Fruit fly (Drosophila melanogaster) whole organism, embryonic: ENCODE measurements around the gene zfh2.

Experiments
- Ada2b ChIP-seq: fragments of 200-800 bp; sonication (Bioruptor generic); IDR thresholded peaks from 2 replicates; pipeline ENCODE4 v1.3.6; 2022; ENCODE audit warnings: missing biosample characterization, missing genetic modification characterization
- Adf1 ChIP-seq: fragments of 200-800 bp; sonication (Bioruptor generic); IDR thresholded peaks from 2 replicates; pipeline ENCODE4 v1.3.6; 2022; ENCODE audit warnings: missing biosample characterization, missing genetic modification characterization
- CG10147 ChIP-seq: fragments of 200-800 bp; sonication (Bioruptor generic); optimal IDR thresholded peaks from 2 replicates; lab custom pipeline; 2019; ENCODE audit warnings: missing biosample characterization, mild to moderate bottlenecking, missing genetic modification characterization, moderate library complexity
- CG10366 ChIP-seq: fragments of 200-800 bp; sonication (Bioruptor generic); IDR thresholded peaks from 2 replicates; pipeline ENCODE4 v1.3.6; 2022; ENCODE audit warnings: missing biosample characterization, missing genetic modification characterization
- CG10543 ChIP-seq: fragments of 200-800 bp; sonication (Bioruptor generic); optimal IDR thresholded peaks from 3 replicates; lab custom pipeline; 2017; ENCODE audit warnings: missing biosample characterization, mild to moderate bottlenecking, missing genetic modification characterization, moderate library complexity
- CG12155 ChIP-seq: fragments of 200-800 bp; sonication (Bioruptor generic); optimal IDR thresholded peaks from 3 replicates; lab custom pipeline; 2016; ENCODE audit warnings: missing biosample characterization, missing genetic modification characterization
- CG12219 ChIP-seq: fragments of 200-800 bp; sonication (Bioruptor generic); optimal IDR thresholded peaks from 3 replicates; lab custom pipeline; 2018; ENCODE audit warnings: missing biosample characterization, mild to moderate bottlenecking, missing genetic modification characterization
- CG15269 ChIP-seq: fragments of 200-800 bp; sonication (Bioruptor generic); optimal IDR thresholded peaks from 2 replicates; lab custom pipeline; 2018; ENCODE audit warnings: missing biosample characterization, mild to moderate bottlenecking, missing genetic modification characterization, moderate library complexity
- CG17568 ChIP-seq: fragments of 200-800 bp; sonication (Bioruptor generic); optimal IDR thresholded peaks from 2 replicates; lab custom pipeline; 2018; ENCODE audit warnings: missing biosample characterization, mild to moderate bottlenecking, missing genetic modification characterization, moderate library complexity
- CG18599 ChIP-seq: fragments of 200-800 bp; sonication (Bioruptor generic); optimal IDR thresholded peaks from 3 replicates; lab custom pipeline; 2017; ENCODE audit warnings: missing biosample characterization, missing genetic modification characterization, mild to moderate bottlenecking, moderate library complexity, missing genetic modification reagents
- CG2889 ChIP-seq: fragments of 200-800 bp; sonication (Bioruptor generic); IDR thresholded peaks from 3 replicates; pipeline ENCODE4 v1.3.6; 2022; ENCODE audit warnings: missing biosample characterization, missing genetic modification characterization
- CG30431 ChIP-seq: fragments of 200-800 bp; sonication (Bioruptor generic); optimal IDR thresholded peaks from 2 replicates; lab custom pipeline; 2017; ENCODE audit warnings: missing biosample characterization, missing genetic modification characterization
- CG4617 ChIP-seq: fragments of 200-800 bp; sonication (Bioruptor generic); optimal IDR thresholded peaks from 3 replicates; lab custom pipeline; 2016; ENCODE audit warnings: missing biosample characterization, missing genetic modification characterization, borderline replicate concordance
- CG6683 ChIP-seq: fragments of 200-800 bp; sonication (Bioruptor generic); optimal IDR thresholded peaks from 2 replicates; lab custom pipeline; 2017; ENCODE audit warnings: missing biosample characterization, mild to moderate bottlenecking, missing genetic modification characterization, missing genetic modification reagents
- CG6765 ChIP-seq: fragments of 200-800 bp; sonication (Bioruptor generic); optimal IDR thresholded peaks from 3 replicates; lab custom pipeline; 2017; ENCODE audit warnings: missing biosample characterization, mild to moderate bottlenecking, missing genetic modification characterization
- CG6791 ChIP-seq: fragments of 200-800 bp; sonication (Bioruptor generic); IDR thresholded peaks from 3 replicates; pipeline ENCODE4 v1.3.6; 2022; ENCODE audit warnings: missing biosample characterization, missing genetic modification characterization; ENCODE audit not compliant: partially characterized antibody
- CG7357 ChIP-seq: fragments of 200-800 bp; sonication (Bioruptor generic); IDR thresholded peaks from 3 replicates; pipeline ENCODE4 v1.3.6; 2022; ENCODE audit warnings: missing biosample characterization, missing genetic modification characterization
- CG7987 ChIP-seq: fragments of 200-800 bp; sonication (Bioruptor generic); optimal IDR thresholded peaks from 2 replicates; lab custom pipeline; 2018; ENCODE audit warnings: missing biosample characterization, mild to moderate bottlenecking, missing genetic modification characterization, moderate library complexity
- CG8478 ChIP-seq: fragments of >200 bp; optimal IDR thresholded peaks from 2 replicates; lab custom pipeline; 2018
- CG9437 ChIP-seq: fragments of 200-800 bp; sonication (Bioruptor generic); optimal IDR thresholded peaks from 2 replicates; lab custom pipeline; 2018; ENCODE audit warnings: missing biosample characterization, mild to moderate bottlenecking, missing genetic modification characterization
- Dip2 ChIP-seq: fragments of 200-800 bp; sonication (Bioruptor generic); IDR thresholded peaks from 2 replicates; pipeline ENCODE4 v1.3.6; 2022; ENCODE audit warnings: missing biosample characterization, missing genetic modification characterization
- Fer2 ChIP-seq: fragments of 200-800 bp; sonication (Bioruptor generic); optimal IDR thresholded peaks from 2 replicates; lab custom pipeline; 2018; ENCODE audit warnings: missing biosample characterization, mild to moderate bottlenecking, missing genetic modification characterization, moderate library complexity
- Gug ChIP-seq: fragments of 200-800 bp; sonication (Bioruptor generic); IDR thresholded peaks from 4 replicates; pipeline ENCODE4 v1.3.6; 2022; ENCODE audit warnings: missing biosample characterization, missing genetic modification characterization
- HLH4C ChIP-seq: fragments of 200-800 bp; sonication (Bioruptor generic); IDR thresholded peaks from 3 replicates; pipeline ENCODE4 v1.3.6; 2022; ENCODE audit warnings: missing biosample characterization, missing genetic modification characterization; ENCODE audit not compliant: partially characterized antibody
- Hand ChIP-seq: fragments of 200-800 bp; sonication (Bioruptor generic); optimal IDR thresholded peaks from 2 replicates; lab custom pipeline; 2017; ENCODE audit warnings: mild to moderate bottlenecking, missing biosample characterization, missing genetic modification reagents, missing genetic modification characterization
- MESR4 ChIP-seq: fragments of 200-800 bp; sonication (Bioruptor generic); optimal IDR thresholded peaks from 2 replicates; lab custom pipeline; 2018; ENCODE audit warnings: missing biosample characterization, mild to moderate bottlenecking, missing genetic modification characterization, moderate library complexity
- Oaz ChIP-seq: fragments of 200-800 bp; sonication (Bioruptor generic); IDR thresholded peaks from 2 replicates; pipeline ENCODE4 v1.3.6; 2022; ENCODE audit warnings: missing biosample characterization, missing genetic modification characterization
- PHDP ChIP-seq: fragments of 200-800 bp; sonication (Bioruptor generic); optimal IDR thresholded peaks from 3 replicates; lab custom pipeline; 2018; ENCODE audit warnings: missing biosample characterization, mild to moderate bottlenecking, missing genetic modification characterization, moderate library complexity
- Ptx1 ChIP-seq: fragments of 200-800 bp; sonication (Bioruptor generic); IDR thresholded peaks from 2 replicates; pipeline ENCODE4 v1.3.6; 2022; ENCODE audit warnings: missing biosample characterization, missing genetic modification characterization
- Sox100B ChIP-seq: fragments of 200-800 bp; sonication (Bioruptor generic); optimal IDR thresholded peaks from 3 replicates; lab custom pipeline; 2018; ENCODE audit warnings: missing biosample characterization, mild to moderate bottlenecking, missing genetic modification characterization
- Trl ChIP-seq, 3 experiments: fragments of >200 bp in 2 of 3; fragments of 200-800 bp in 1 of 3; sonication (Bioruptor generic) in 1 of 3; optimal IDR thresholded peaks; 2 replicates in 1 of 3; 3 replicates in 2 of 3; lab custom pipeline; 2016 to 2017; ENCODE audit warnings: missing biosample characterization in 1 of 3, missing genetic modification characterization in 1 of 3
- Vsx1 ChIP-seq: fragments of 200-800 bp; sonication (Bioruptor generic); optimal IDR thresholded peaks from 2 replicates; lab custom pipeline; 2017; ENCODE audit warnings: missing biosample characterization, mild to moderate bottlenecking, missing genetic modification characterization, missing genetic modification reagents
- bbx ChIP-seq: fragments of 200-800 bp; sonication (Bioruptor generic); IDR thresholded peaks from 2 replicates; pipeline ENCODE4 v1.3.6; 2022; ENCODE audit warnings: missing biosample characterization, missing genetic modification characterization; ENCODE audit not compliant: partially characterized antibody
- bigmax ChIP-seq: fragments of 200-800 bp; sonication (Bioruptor generic); optimal IDR thresholded peaks from 2 replicates; lab custom pipeline; 2018; ENCODE audit warnings: missing biosample characterization, mild to moderate bottlenecking, missing genetic modification characterization
- crol ChIP-seq: fragments of 200-800 bp; sonication (Bioruptor generic); IDR thresholded peaks from 2 replicates; pipeline ENCODE4 v1.3.6; 2022; ENCODE audit warnings: missing biosample characterization, missing genetic modification characterization
- ems ChIP-seq: fragments of 200-800 bp; sonication (Bioruptor generic); optimal IDR thresholded peaks from 3 replicates; lab custom pipeline; 2016; ENCODE audit warnings: missing biosample characterization, missing genetic modification characterization
- ftz-f1 ChIP-seq: fragments of 200-800 bp; sonication (Bioruptor generic); optimal IDR thresholded peaks from 2 replicates; lab custom pipeline; 2016; ENCODE audit warnings: missing biosample characterization, missing genetic modification characterization
- fu2 ChIP-seq: fragments of 200-800 bp; sonication (Bioruptor generic); optimal IDR thresholded peaks from 2 replicates; lab custom pipeline; 2016; ENCODE audit warnings: missing biosample characterization, missing genetic modification characterization
- ham ChIP-seq: fragments of 200-800 bp; sonication (Bioruptor generic); IDR thresholded peaks from 2 replicates; pipeline ENCODE4 v1.3.6; 2022; ENCODE audit warnings: missing biosample characterization, missing genetic modification characterization
- hb ChIP-seq: fragments of 200-800 bp; sonication (Bioruptor generic); IDR thresholded peaks from 3 replicates; pipeline ENCODE4 v1.3.6; 2022; ENCODE audit warnings: missing biosample characterization, missing genetic modification characterization; ENCODE audit not compliant: partially characterized antibody
- jing ChIP-seq: fragments of 200-800 bp; sonication (Bioruptor generic); optimal IDR thresholded peaks from 2 replicates; lab custom pipeline; 2018; ENCODE audit warnings: missing biosample characterization, mild to moderate bottlenecking, missing genetic modification characterization
- mirr ChIP-seq: fragments of 200-800 bp; sonication (Bioruptor generic); optimal IDR thresholded peaks from 3 replicates; lab custom pipeline; 2018; ENCODE audit warnings: missing biosample characterization, mild to moderate bottlenecking, missing genetic modification characterization
- nau ChIP-seq: fragments of 200-800 bp; sonication (Bioruptor generic); optimal IDR thresholded peaks from 3 replicates; lab custom pipeline; 2017; ENCODE audit warnings: missing biosample characterization, mild to moderate bottlenecking, missing genetic modification characterization, missing genetic modification reagents
- ranshi ChIP-seq: fragments of 200-800 bp; sonication (Bioruptor generic); IDR thresholded peaks from 2 replicates; pipeline ENCODE4 v1.3.6; 2022; ENCODE audit warnings: missing biosample characterization, missing genetic modification characterization
- repo ChIP-seq: fragments of 200-800 bp; sonication (Bioruptor generic); optimal IDR thresholded peaks from 2 replicates; lab custom pipeline; 2016; ENCODE audit warnings: missing biosample characterization, missing genetic modification characterization
- seq ChIP-seq: fragments of 200-800 bp; sonication (Bioruptor generic); IDR thresholded peaks from 2 replicates; pipeline ENCODE4 v1.3.6; 2022; ENCODE audit warnings: missing biosample characterization, missing genetic modification characterization
- slbo ChIP-seq: fragments of 200-800 bp; sonication (Bioruptor generic); IDR thresholded peaks from 2 replicates; pipeline ENCODE4 v1.3.6; 2022; ENCODE audit warnings: missing biosample characterization, missing genetic modification characterization
- sr ChIP-seq: fragments of 200-800 bp; sonication (Bioruptor generic); IDR thresholded peaks from 3 replicates; pipeline ENCODE4 v1.3.6; 2022; ENCODE audit warnings: missing biosample characterization, missing genetic modification characterization
- tap ChIP-seq: fragments of 200-800 bp; optimal IDR thresholded peaks from 3 replicates; lab custom pipeline; 2019; ENCODE audit warnings: missing biosample characterization, mild to moderate bottlenecking, missing genetic modification characterization, moderate library complexity
- tll ChIP-seq, 2 experiments: fragments of 200-800 bp in 1 of 2; fragments of >200 bp in 1 of 2; sonication (Bioruptor generic) in 1 of 2; optimal IDR thresholded peaks; 2 replicates each; lab custom pipeline; 2017 to 2019; ENCODE audit warnings: missing biosample characterization in 2 of 2, missing genetic modification characterization in 2 of 2, mild to moderate bottlenecking in 1 of 2, moderate library complexity in 1 of 2
- usp ChIP-seq: fragments of >200 bp; optimal IDR thresholded peaks from 2 replicates; lab custom pipeline; 2017; ENCODE audit warnings: missing biosample characterization, missing genetic modification characterization

The zfh2 gene

dm6 chr4:481739-482138 lies 19.9 kb upstream of the zfh2 start (continued):
- TF ChIP-seq MESR4 (peak; percentile 32), tap (tag; lab: Kevin White, UChicago) (no peak), Trl (optimal IDR thresholded peaks at IDR 0.05; lab: Kevin White, UChicago) (no peak), Trl (GFP tag; optimal IDR thresholded peaks at IDR 0.05; lab: Kevin White, UChicago) (no peak), Oaz (GFP tag; lab: Robert Waterston, UW) (no peak), hb (GFP tag; lab: Robert Waterston, UW) (0 out of 3 replicates have a peak, but pooled peaks have one; percentile 31), Dip2 (GFP tag; lab: Robert Waterston, UW) (no peak), ems (GFP tag; lab: Kevin White, UChicago) (no peak), CG6765 (GFP tag; lab: Kevin White, UChicago) (no peak), ham (GFP tag; lab: Robert Waterston, UW) (no peak), tll (GFP tag; optimal IDR thresholded peaks at IDR 0.05; lab: Kevin White, UChicago) (no peak), CG18599 (no peak), Ada2b (GFP tag; lab: Robert Waterston, UW) (no peak), CG30431 (GFP tag; lab: Kevin White, UChicago) (no peak), PHDP (tag; lab: Kevin White, UChicago) (no peak), fu2 (GFP tag; lab: Kevin White, UChicago) (no peak), ftz-f1 (GFP tag; lab: Kevin White, UChicago) (no peak), HLH4C (GFP tag; lab: Robert Waterston, UW) (peak; percentile 72), CG10543 (GFP tag; lab: Kevin White, UChicago) (no peak), Gug (GFP tag; lab: Robert Waterston, UW) (no peak), CG6683 (GFP tag; lab: Kevin White, UChicago) (no peak), CG8478 (lab: Kevin White, UChicago) (no peak), CG15269 (tag; lab: Kevin White, UChicago) (no peak), CG6791 (GFP tag; lab: Robert Waterston, UW) (peak; percentile 83), Hand (GFP tag; lab: Kevin White, UChicago) (no peak), Vsx1 (GFP tag; lab: Kevin White, UChicago) (no peak), CG7987 (GFP tag; lab: Kevin White, UChicago) (no peak), CG10147 (no peak), bigmax (no peak), usp (no peak), mirr (GFP tag; lab: Kevin White, UChicago) (no peak), jing (GFP tag; lab: Kevin White, UChicago) (no peak), ranshi (GFP tag; lab: Robert Waterston, UW) (no peak), CG17568 (GFP tag; lab: Kevin White, UChicago) (no peak), CG10366 (GFP tag; lab: Robert Waterston, UW) (no peak), CG7357 (GFP tag; lab: Robert Waterston, UW) (no peak), nau (no peak), CG9437 (no peak), Sox100B (GFP tag; lab: Kevin White, UChicago) (no peak), Adf1 (GFP tag; lab: Robert Waterston, UW) (no peak), repo (GFP tag; lab: Kevin White, UChicago) (no peak), slbo (GFP tag; lab: Robert Waterston, UW) (no peak), Ptx1 (GFP tag; lab: Robert Waterston, UW) (no peak), seq (GFP tag; lab: Robert Waterston, UW) (no peak), crol (GFP tag; lab: Robert Waterston, UW) (no peak), CG12155 (no peak), sr (GFP tag; lab: Robert Waterston, UW) (no peak), CG4617 (GFP tag; lab: Kevin White, UChicago) (peak; percentile 71), bbx (peak; percentile 79; the same call in 1 of the 2 replicates), Fer2 (tag; lab: Kevin White, UChicago) (no peak), CG2889 (GFP tag; lab: Robert Waterston, UW) (no peak), CG12219 (GFP tag; lab: Kevin White, UChicago) (no peak)
